Fruit fly (Drosophila melanogaster) whole organism, wandering third instar larva: ENCODE measurements around the gene CG7386.

Source experiments
- Abd-B ChIP-seq: fragments of >200 bp; optimal IDR thresholded peaks from 2 replicates; lab custom pipeline; 2017; ENCODE audit warnings: missing biosample characterization, missing genetic modification characterization
- CG32264 ChIP-seq: fragments of 200-800 bp; sonication (Bioruptor generic); optimal IDR thresholded peaks from 2 replicates; lab custom pipeline; 2016; ENCODE audit warnings: missing biosample characterization, missing genetic modification characterization
- GATAd ChIP-seq: sonication (Bioruptor generic); optimal IDR thresholded peaks from 2 replicates; lab custom pipeline; 2016; ENCODE audit warnings: missing biosample characterization, missing genetic modification characterization
- Sp1 ChIP-seq: fragments of 200-800 bp; sonication (Bioruptor generic); optimal IDR thresholded peaks from 3 replicates; lab custom pipeline; 2019; ENCODE audit warnings: missing biosample characterization, mild to moderate bottlenecking, missing genetic modification characterization, moderate library complexity
- Vsx2 ChIP-seq: fragments of 200-300, 225-300 bp; sonication (Bioruptor generic); optimal IDR thresholded peaks from 2 replicates; lab custom pipeline; 2018; ENCODE audit warnings: missing biosample characterization, missing genetic modification characterization; ENCODE audit not compliant: partially characterized antibody
- br ChIP-seq: fragments of 200-800 bp; sonication (Bioruptor generic); optimal IDR thresholded peaks from 2 replicates; lab custom pipeline; 2016; ENCODE audit warnings: missing biosample characterization, missing genetic modification characterization
- dsf ChIP-seq: sonication (Bioruptor generic); optimal IDR thresholded peaks from 2 replicates; lab custom pipeline; 2016; ENCODE audit warnings: missing biosample characterization, missing genetic modification characterization, borderline replicate concordance
- h ChIP-seq: fragments of 200-800 bp; sonication (Bioruptor generic); optimal IDR thresholded peaks from 3 replicates; lab custom pipeline; 2016; ENCODE audit warnings: missing biosample characterization, mild to moderate bottlenecking, missing genetic modification characterization
- lola ChIP-seq: fragments of >200 bp; optimal IDR thresholded peaks from 2 replicates; lab custom pipeline; 2017; ENCODE audit warnings: missing biosample characterization, missing genetic modification characterization
- pan ChIP-seq: fragments of >200 bp; optimal IDR thresholded peaks from 2 replicates; lab custom pipeline; 2017
- psq ChIP-seq: fragments of 200-800 bp; sonication (Bioruptor generic); optimal IDR thresholded peaks from 3 replicates; lab custom pipeline; 2017; ENCODE audit warnings: missing biosample characterization, mild to moderate bottlenecking, missing genetic modification characterization, moderate library complexity

- no peak for TF ChIP-seq pan
- TF ChIP-seq psq (GFP tag; lab: Kevin White, UChicago), result no peak
- TF ChIP-seq lola, result no peak
- TF ChIP-seq GATAd (GFP tag; lab: Kevin White, UChicago), result no peak
- TF ChIP-seq dsf (GFP tag; lab: Kevin White, UChicago), result no peak
- no peak for TF ChIP-seq CG32264 (GFP tag; lab: Kevin White, UChicago)
- TF ChIP-seq br (GFP tag; lab: Kevin White, UChicago), result no peak
- no peak for TF ChIP-seq Sp1 (GFP tag; lab: Kevin White, UChicago)
- no peak for TF ChIP-seq Vsx2 (GFP tag; lab: Kevin White, UChicago)
- TF ChIP-seq h (GFP tag; lab: Kevin White, UChicago), result no peak
- no peak for TF ChIP-seq Abd-B (GFP tag; lab: Kevin White, UChicago)
Observed at dm6 chr3L:6158530-6158929, 31.0 kb upstream of the CG7386 start, which contains the start of gene Cpr65Ay.
